Worm (Caenorhabditis elegans): ENCODE data around the gene T08G2.2.

T08G2.2 gene

DNA sequence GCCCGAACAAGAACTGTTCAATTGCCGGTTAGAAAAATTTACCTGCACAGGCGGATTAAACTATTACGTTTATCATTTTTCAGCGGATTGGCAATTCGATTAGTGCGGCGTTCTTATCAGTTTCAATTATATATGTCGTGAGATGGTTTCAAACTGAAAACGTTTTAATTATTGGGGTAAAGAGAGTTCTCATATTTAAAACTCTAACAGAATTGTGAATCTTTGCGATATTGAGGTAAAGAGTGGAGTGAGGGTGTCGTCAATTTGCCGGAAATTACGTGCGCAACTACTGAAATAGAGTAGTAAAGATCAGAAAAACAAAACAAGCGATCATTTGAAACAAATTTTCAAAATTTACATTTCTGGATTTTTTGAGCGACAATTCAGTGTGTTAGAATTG lies 20.9 kb upstream of the T08G2.2 start, which contains the start of gene T25G12.6:
Gene T25G12.6 (minus strand): TSS at position 101 of the 400 bp plus-strand sequence.
- TF ChIP-seq ceh-13 (GFP tag; optimal IDR thresholded peaks at IDR 0.05) (no peak), hnd-1 (tag; optimal IDR thresholded peaks at IDR 0.05) (no peak), F13C5.2 (tag; optimal IDR thresholded peaks at IDR 0.05) (no peak), pes-1 (GFP tag; IDR thresholded peaks at IDR 0.05) (no peak), B0310.2 (tag; optimal IDR thresholded peaks at IDR 0.05) (no peak), tbx-37 (GFP tag; conservative IDR thresholded peaks at IDR 0.05) (no peak), scrt-1 (GFP tag; IDR thresholded peaks at IDR 0.05) (no peak), sea-1 (GFP tag; conservative IDR thresholded peaks at IDR 0.05) (no peak), flt-1 (GFP tag; IDR thresholded peaks at IDR 0.05) (no peak), hmg-4 (GFP tag; optimal IDR thresholded peaks at IDR 0.05) (no peak), ama-1 (optimal IDR thresholded peaks at IDR 0.05) (no peak), ceh-36 (tag; optimal IDR thresholded peaks at IDR 0.05) (no peak), aly-1 (tag; optimal IDR thresholded peaks at IDR 0.05) (no peak)

DNA sequence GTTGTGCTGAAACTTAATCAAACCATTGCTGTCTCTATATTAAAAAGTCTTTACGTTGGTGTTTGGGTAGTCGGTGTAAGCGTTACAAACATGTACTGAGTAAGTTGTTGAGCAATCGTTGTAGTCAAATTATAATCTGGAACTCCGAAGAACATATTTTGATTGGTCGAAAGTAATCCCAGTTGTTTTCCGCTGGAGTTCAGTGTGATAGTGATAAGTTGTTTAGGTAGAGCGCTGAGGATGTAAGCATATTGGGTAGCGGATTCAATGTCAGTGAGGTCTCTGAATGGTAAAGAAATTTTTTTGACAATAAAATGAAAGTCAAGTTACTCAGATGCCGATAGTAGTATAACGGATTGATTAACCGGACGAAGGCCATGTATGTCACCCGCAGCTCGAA lies 18.2 kb upstream of the T08G2.2 start:
- TF ChIP-seq tbx-11 (GFP tag; IDR thresholded peaks at IDR 0.05): no peak

ce11 chrX:17221873-17222525 lies 12.8 kb upstream of the T08G2.2 start, which contains the start of gene rab-6.2:
Gene rab-6.2, plus strand, starts transcription at chrX:17222475.
- TF ChIP-seq ceh-13 (GFP tag; optimal IDR thresholded peaks at IDR 0.05) (no peak), B0310.2 (tag; optimal IDR thresholded peaks at IDR 0.05) (no peak), hmg-4 (GFP tag; optimal IDR thresholded peaks at IDR 0.05) (peak; percentile 58)

ce11 chrX:17217050-17217813 lies 8.1 kb upstream of the T08G2.2 start, which contains the start of gene acdh-7:
Gene acdh-7, minus strand, starts transcription at chrX:17217105.
- TF ChIP-seq tbx-37 (GFP tag; conservative IDR thresholded peaks at IDR 0.05) (no peak), sea-1 (GFP tag; conservative IDR thresholded peaks at IDR 0.05) (no peak), ceh-36 (tag; optimal IDR thresholded peaks at IDR 0.05) (peak; percentile 21), aly-1 (tag; optimal IDR thresholded peaks at IDR 0.05) (no peak)

DNA sequence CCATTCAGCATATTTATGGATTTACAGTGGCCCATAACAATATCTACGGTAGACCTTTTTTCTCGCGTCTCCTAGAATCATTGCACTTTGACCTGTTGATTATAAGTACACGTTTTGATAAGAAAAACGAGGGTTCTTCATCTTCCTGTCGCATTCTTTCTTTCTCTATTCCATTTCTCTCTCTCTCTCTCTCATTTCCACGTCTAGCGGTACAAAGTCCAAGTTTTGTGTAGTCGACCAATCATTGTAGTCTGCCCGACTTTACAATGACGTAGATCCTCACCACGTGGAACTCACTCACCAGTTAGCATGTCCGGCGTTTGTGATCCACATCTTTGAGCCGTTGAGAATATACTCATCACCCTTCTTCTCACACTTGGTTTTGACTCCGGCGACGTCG lies 7.0 kb upstream of the T08G2.2 start:
- no peak for TF ChIP-seq ets-7 (tag; optimal IDR thresholded peaks at IDR 0.05)

- TF ChIP-seq tra-4 (tag; optimal IDR thresholded peaks at IDR 0.05) (no peak), ceh-36 (tag; optimal IDR thresholded peaks at IDR 0.05) (no peak), pes-1 (GFP tag; IDR thresholded peaks at IDR 0.05) (no peak), ets-7 (tag; optimal IDR thresholded peaks at IDR 0.05) (no peak), scrt-1 (GFP tag; IDR thresholded peaks at IDR 0.05) (no peak)
These were observed 6.6 kb upstream of the T08G2.2 start for ce11 chrX:17215753-17216152.

DNA sequence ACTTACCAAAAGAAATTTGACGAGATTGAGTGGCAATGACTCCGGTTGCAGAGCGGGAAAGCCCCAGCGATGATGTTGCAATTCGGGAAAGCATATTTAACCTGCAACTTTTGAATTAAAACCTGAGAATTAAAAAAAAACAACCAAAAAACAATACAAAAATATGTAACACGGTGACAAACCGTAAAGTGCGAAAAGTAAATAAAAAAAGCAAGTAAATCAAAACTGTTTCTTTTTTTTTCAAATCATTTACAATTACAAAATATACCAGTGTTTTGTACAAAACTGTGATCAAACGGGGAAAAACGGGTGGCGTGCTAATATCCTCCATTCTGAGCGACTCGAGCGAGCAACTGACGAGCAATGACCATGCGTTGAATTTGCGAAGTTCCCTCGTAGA lies 5.6 kb upstream of the T08G2.2 start, which contains the start of gene acdh-10:
Gene acdh-10 (minus strand): TSS at position 101 of the 400 bp plus-strand sequence.
- TF ChIP-seq F13C5.2 (tag; optimal IDR thresholded peaks at IDR 0.05): no peak
- no peak for TF ChIP-seq ceh-36 (tag; optimal IDR thresholded peaks at IDR 0.05)
- no peak for TF ChIP-seq hmbx-1 (tag; optimal IDR thresholded peaks at IDR 0.05)
- TF ChIP-seq hnd-1 (tag; optimal IDR thresholded peaks at IDR 0.05): no peak
- no peak for TF ChIP-seq tbx-11 (GFP tag; IDR thresholded peaks at IDR 0.05)
- TF ChIP-seq flt-1 (GFP tag; IDR thresholded peaks at IDR 0.05): no peak
- TF ChIP-seq hmg-4 (GFP tag; optimal IDR thresholded peaks at IDR 0.05): no peak
- TF ChIP-seq tbx-37 (GFP tag; conservative IDR thresholded peaks at IDR 0.05): no peak

ce11 chrX:17211513-17211912 lies 2.3 kb upstream of the T08G2.2 start:
- TF ChIP-seq F13C5.2 (tag; optimal IDR thresholded peaks at IDR 0.05) (no peak), tra-4 (tag; optimal IDR thresholded peaks at IDR 0.05) (no peak), pes-1 (GFP tag; IDR thresholded peaks at IDR 0.05) (no peak)

DNA sequence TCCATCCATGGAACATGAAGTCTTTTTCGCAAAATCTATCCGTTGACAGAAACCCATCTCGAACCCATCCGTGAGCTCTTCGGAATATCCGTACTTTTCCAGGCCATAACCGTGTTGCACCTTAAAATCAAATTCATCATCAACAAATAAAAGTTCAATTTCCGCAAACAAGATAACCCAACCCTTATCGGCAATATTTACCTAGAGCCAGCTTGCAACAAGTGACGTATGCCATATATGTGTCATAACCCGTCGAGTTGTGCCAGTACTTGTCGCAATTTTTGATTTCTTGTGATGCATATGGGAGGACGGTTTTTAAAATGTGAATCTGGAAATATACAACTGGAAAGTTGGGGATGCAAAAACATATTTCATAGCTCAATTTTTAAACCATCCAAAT lies 3.3 kb downstream of the T08G2.2 start:
- TF ChIP-seq tbx-11 (GFP tag; IDR thresholded peaks at IDR 0.05) (no peak), F13C5.2 (tag; optimal IDR thresholded peaks at IDR 0.05) (no peak), sea-1 (GFP tag; conservative IDR thresholded peaks at IDR 0.05) (no peak), B0310.2 (tag; optimal IDR thresholded peaks at IDR 0.05) (no peak), hmbx-1 (tag; optimal IDR thresholded peaks at IDR 0.05) (no peak), hmg-4 (GFP tag; optimal IDR thresholded peaks at IDR 0.05) (no peak), ceh-13 (GFP tag; optimal IDR thresholded peaks at IDR 0.05) (no peak), pes-1 (GFP tag; IDR thresholded peaks at IDR 0.05) (no peak), ets-7 (tag; optimal IDR thresholded peaks at IDR 0.05) (no peak)
